Worm (Caenorhabditis elegans) whole organism, L1 larva: Measurements from ENCODE around the gene R148.5.

Source experiments
- F16B12.6 ChIP-seq: fragments of 150-350 bp; optimal IDR thresholded peaks from 2 replicates; lab custom pipeline; 2014; ENCODE audit warnings: missing biosample characterization, missing genetic modification characterization
- ceh-63 ChIP-seq: fragments of 200-800 bp; sonication (Bioruptor generic); optimal IDR thresholded peaks from 2 replicates; lab custom pipeline; 2018; ENCODE audit warnings: mild to moderate bottlenecking, missing genetic modification characterization, missing compliant biosample characterization
- ceh-90 ChIP-seq: sonication (generic microtip); optimal IDR thresholded peaks from 2 replicates; lab custom pipeline; 2016; ENCODE audit warnings: missing genetic modification characterization, missing compliant biosample characterization
- ces-1 ChIP-seq: fragments of 150-350 bp; optimal IDR thresholded peaks from 2 replicates; lab custom pipeline; 2014; ENCODE audit warnings: missing biosample characterization, missing genetic modification reagents, missing genetic modification characterization
- lin-14 ChIP-seq: fragments of 200-800 bp; sonication (Bioruptor generic); optimal IDR thresholded peaks from 2 replicates; lab custom pipeline; 2018; ENCODE audit warnings: mild to moderate bottlenecking, missing genetic modification characterization, moderate library complexity, missing compliant biosample characterization
- nhr-77 ChIP-seq: fragments of 150-350 bp; optimal IDR thresholded peaks from 2 replicates; lab custom pipeline; 2014; ENCODE audit warnings: missing biosample characterization, missing genetic modification characterization
- zag-1 ChIP-seq: fragments of 150-350 bp; optimal IDR thresholded peaks from 2 replicates; lab custom pipeline; 2014; ENCODE audit warnings: missing biosample characterization, missing genetic modification characterization

- TF ChIP-seq ces-1 (GFP tag; lab: Kevin White, UChicago), result no peak
- no peak for TF ChIP-seq zag-1 (tag; lab: Kevin White, UChicago)
- no peak for TF ChIP-seq ceh-63 (GFP tag; lab: Kevin White, UChicago)
- TF ChIP-seq ceh-90 (tag; lab: Kevin White, UChicago), result no peak
- TF ChIP-seq lin-14 (GFP tag; lab: Kevin White, UChicago), result no peak
- TF ChIP-seq F16B12.6 (tag; lab: Kevin White, UChicago), result no peak
- no peak for TF ChIP-seq nhr-77 (tag; lab: Kevin White, UChicago)
Measured at ce11 chrIII:3165309-3165708, at the start of gene R148.5.
